Worm (Caenorhabditis elegans) whole organism, late embryonic: ENCODE measurements around the gene nhr-121.

Source experiments
- C08G9.2 ChIP-seq: sonication (generic microtip); optimal IDR thresholded peaks from 2 replicates; lab custom pipeline; 2016; ENCODE audit warnings: mild to moderate bottlenecking, missing genetic modification characterization, moderate library complexity, missing compliant biosample characterization
- C38D4.7 ChIP-seq: fragments of 200-800 bp; sonication (Bioruptor generic); optimal IDR thresholded peaks from 2 replicates; lab custom pipeline; 2018; ENCODE audit warnings: mild to moderate bottlenecking, missing genetic modification characterization, moderate library complexity, missing compliant biosample characterization
- F13H6.1 ChIP-seq: sonication (generic microtip); optimal IDR thresholded peaks from 2 replicates; lab custom pipeline; 2016; ENCODE audit warnings: missing genetic modification characterization, missing compliant biosample characterization
- K02D7.2 ChIP-seq: sonication (generic microtip); optimal IDR thresholded peaks from 2 replicates; lab custom pipeline; 2017; ENCODE audit warnings: mild to moderate bottlenecking, missing genetic modification characterization, missing compliant biosample characterization
- ahr-1 ChIP-seq: sonication (generic microtip); optimal IDR thresholded peaks from 2 replicates; lab custom pipeline; 2016; ENCODE audit warnings: missing genetic modification characterization, missing compliant biosample characterization
- ceh-14 ChIP-seq: sonication (generic microtip); optimal IDR thresholded peaks from 2 replicates; lab custom pipeline; 2016; ENCODE audit warnings: missing genotype, missing genetic modification characterization, missing compliant biosample characterization
- ceh-18 ChIP-seq: sonication (generic microtip); optimal IDR thresholded peaks from 2 replicates; lab custom pipeline; 2016; ENCODE audit warnings: missing genetic modification characterization, missing compliant biosample characterization
- ceh-2 ChIP-seq: sonication (generic microtip); optimal IDR thresholded peaks from 2 replicates; lab custom pipeline; 2016; ENCODE audit warnings: missing genotype, missing genetic modification characterization, missing compliant biosample characterization
- ceh-24 ChIP-seq: sonication (generic microtip); optimal IDR thresholded peaks from 2 replicates; lab custom pipeline; 2016; ENCODE audit warnings: mild to moderate bottlenecking, missing genetic modification characterization, missing compliant biosample characterization
- ceh-30 ChIP-seq: fragments of 150-350 bp; optimal IDR thresholded peaks from 2 replicates; lab custom pipeline; 2014; ENCODE audit warnings: missing biosample characterization, missing genetic modification characterization
- ceh-31 ChIP-seq: sonication (generic microtip); optimal IDR thresholded peaks from 2 replicates; lab custom pipeline; 2016; ENCODE audit warnings: missing genetic modification characterization, missing compliant biosample characterization
- ceh-34 ChIP-seq: sonication (generic microtip); optimal IDR thresholded peaks from 2 replicates; lab custom pipeline; 2016; ENCODE audit warnings: mild to moderate bottlenecking, missing genetic modification characterization, missing compliant biosample characterization
- ceh-48 ChIP-seq: sonication (generic microtip); optimal IDR thresholded peaks from 2 replicates; lab custom pipeline; 2016; ENCODE audit warnings: missing genetic modification characterization, inconsistent platforms, missing compliant biosample characterization
- ceh-6 ChIP-seq: fragments of 200-800 bp; sonication (Bioruptor generic); optimal IDR thresholded peaks from 2 replicates; lab custom pipeline; 2018; ENCODE audit warnings: mild to moderate bottlenecking, missing genetic modification characterization, missing compliant biosample characterization
- ceh-9 ChIP-seq: sonication (generic microtip); optimal IDR thresholded peaks from 2 replicates; lab custom pipeline; 2016; ENCODE audit warnings: mild to moderate bottlenecking, missing genetic modification characterization, inconsistent platforms, missing compliant biosample characterization
- che-1 ChIP-seq: sonication (generic microtip); optimal IDR thresholded peaks from 2 replicates; lab custom pipeline; 2016; ENCODE audit warnings: mild to moderate bottlenecking, missing genetic modification characterization, missing compliant biosample characterization
- dmd-4 ChIP-seq: sonication (generic microtip); optimal IDR thresholded peaks from 2 replicates; lab custom pipeline; 2016; ENCODE audit warnings: borderline replicate concordance, missing genetic modification characterization, missing compliant biosample characterization
- dve-1 ChIP-seq: sonication (generic microtip); optimal IDR thresholded peaks from 2 replicates; lab custom pipeline; 2017; ENCODE audit warnings: antibody characterized with exemption, mild to moderate bottlenecking, missing genetic modification characterization, missing compliant biosample characterization
- elt-2 ChIP-seq: sonication (generic microtip); optimal IDR thresholded peaks from 2 replicates; lab custom pipeline; 2016; ENCODE audit warnings: missing genetic modification reagents, missing genetic modification characterization, missing compliant biosample characterization
- ets-4 ChIP-seq: sonication (generic microtip); optimal IDR thresholded peaks from 2 replicates; lab custom pipeline; 2016; ENCODE audit warnings: missing genetic modification characterization, missing compliant biosample characterization
- fkh-6 ChIP-seq: sonication (generic microtip); optimal IDR thresholded peaks from 2 replicates; lab custom pipeline; 2016; ENCODE audit warnings: missing genetic modification characterization, missing compliant biosample characterization
- gmeb-2 ChIP-seq: sonication (generic microtip); optimal IDR thresholded peaks from 2 replicates; lab custom pipeline; 2016; ENCODE audit warnings: missing genetic modification characterization, inconsistent platforms, missing compliant biosample characterization
- lim-6 ChIP-seq: sonication (generic microtip); optimal IDR thresholded peaks from 2 replicates; lab custom pipeline; 2016; ENCODE audit warnings: missing genetic modification characterization, missing compliant biosample characterization
- nfya-1 ChIP-seq: sonication (generic microtip); optimal IDR thresholded peaks from 2 replicates; lab custom pipeline; 2017; ENCODE audit warnings: missing genetic modification characterization, mild to moderate bottlenecking, missing compliant biosample characterization, antibody characterized with exemption, moderate library complexity
- nhr-232 ChIP-seq: sonication (generic microtip); optimal IDR thresholded peaks from 2 replicates; lab custom pipeline; 2016; ENCODE audit warnings: missing genetic modification characterization, missing compliant biosample characterization
- odd-2 ChIP-seq: sonication (generic microtip); optimal IDR thresholded peaks from 2 replicates; lab custom pipeline; 2017; ENCODE audit warnings: antibody characterized with exemption, mild to moderate bottlenecking, missing genetic modification characterization, missing compliant biosample characterization
- pha-2 ChIP-seq: sonication (generic microtip); optimal IDR thresholded peaks from 2 replicates; lab custom pipeline; 2017; ENCODE audit warnings: mild to moderate bottlenecking, missing genetic modification characterization, missing compliant biosample characterization
- ref-2 ChIP-seq: sonication (generic microtip); optimal IDR thresholded peaks from 2 replicates; lab custom pipeline; 2016; ENCODE audit warnings: missing genetic modification characterization, missing compliant biosample characterization
- rnt-1 ChIP-seq: sonication (generic microtip); optimal IDR thresholded peaks from 2 replicates; lab custom pipeline; 2016; ENCODE audit warnings: missing genetic modification characterization, missing compliant biosample characterization
- sox-2 ChIP-seq: fragments of 200-800 bp; sonication (Bioruptor generic); IDR thresholded peaks from 2 replicates; pipeline ENCODE4 v1.3.6; 2022; ENCODE audit warnings: missing genetic modification reagents, missing genetic modification characterization, missing compliant biosample characterization
- syd-9 ChIP-seq: sonication (generic microtip); optimal IDR thresholded peaks from 2 replicates; lab custom pipeline; 2016; ENCODE audit warnings: mild to moderate bottlenecking, missing genetic modification characterization, moderate library complexity, missing compliant biosample characterization
- unc-3 ChIP-seq, 2 experiments: fragments of 200-800 bp in 1 of 2; sonication (Bioruptor generic) in 1 of 2; sonication (generic microtip) in 1 of 2; conservative IDR thresholded peaks in 1 of 2; optimal IDR thresholded peaks in 1 of 2; 2 replicates each; pipeline versions ENCODE4 v1.3.6 to Lab custom; 2016 to 2022; ENCODE audit warnings: missing compliant biosample characterization in 2 of 2, missing genetic modification characterization in 2 of 2, missing genetic modification reagents in 1 of 2
- unc-42 ChIP-seq: sonication (generic microtip); optimal IDR thresholded peaks from 2 replicates; lab custom pipeline; 2016; ENCODE audit warnings: missing genotype, missing genetic modification characterization, missing compliant biosample characterization
- unc-55 ChIP-seq: sonication (generic microtip); optimal IDR thresholded peaks from 2 replicates; lab custom pipeline; 2017; ENCODE audit warnings: missing biosample characterization, missing genetic modification reagents, missing genetic modification characterization
- unc-86 ChIP-seq: sonication (generic microtip); optimal IDR thresholded peaks from 2 replicates; lab custom pipeline; 2016; ENCODE audit warnings: missing genetic modification characterization, missing compliant biosample characterization
- zip-5 ChIP-seq: sonication (generic microtip); optimal IDR thresholded peaks from 2 replicates; lab custom pipeline; 2016; ENCODE audit warnings: missing genetic modification characterization, missing compliant biosample characterization

The nhr-121 gene

DNA sequence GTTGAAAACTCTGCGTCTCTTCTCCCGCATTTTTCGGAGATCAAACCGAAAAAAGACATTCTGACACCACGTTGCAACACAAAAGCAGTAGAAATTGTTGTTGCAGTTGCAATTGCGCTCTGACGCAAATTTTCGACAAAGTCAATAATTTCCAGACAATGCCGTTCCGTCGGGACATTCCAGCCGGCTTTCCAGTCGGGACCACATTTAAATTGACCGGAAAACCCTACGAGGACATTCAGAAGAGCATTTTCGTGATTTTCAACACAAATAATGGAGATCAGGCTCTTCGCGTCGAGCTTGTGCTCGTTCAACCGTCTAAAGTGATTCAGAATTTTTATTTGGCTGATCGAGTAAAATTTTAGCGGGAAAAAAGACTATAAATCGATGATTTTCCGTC lies 35.6 kb downstream of the nhr-121 start:
- TF ChIP-seq pha-2 (tag; lab: Kevin White, UChicago) (no peak), gmeb-2 (tag; lab: Kevin White, UChicago) (no peak), unc-86 (tag; lab: Kevin White, UChicago) (no peak), C38D4.7 (GFP tag; lab: Kevin White, UChicago) (no peak), rnt-1 (tag; lab: Kevin White, UChicago) (no peak), ceh-30 (no peak), ceh-6 (GFP tag; lab: Kevin White, UChicago) (no peak), elt-2 (tag; lab: Kevin White, UChicago) (no peak), ets-4 (no peak), ceh-34 (tag; lab: Kevin White, UChicago) (no peak), ceh-24 (tag; lab: Kevin White, UChicago) (no peak), ceh-9 (no peak), che-1 (no peak), unc-42 (tag; lab: Kevin White, UChicago) (no peak), ceh-18 (tag; lab: Kevin White, UChicago) (no peak), dve-1 (tag; lab: Kevin White, UChicago) (no peak), lim-6 (tag; lab: Kevin White, UChicago) (no peak), F13H6.1 (tag; lab: Kevin White, UChicago) (no peak), sox-2 (GFP tag; lab: Robert Waterston, UW) (no peak), ceh-48 (tag; lab: Kevin White, UChicago) (no peak)

DNA sequence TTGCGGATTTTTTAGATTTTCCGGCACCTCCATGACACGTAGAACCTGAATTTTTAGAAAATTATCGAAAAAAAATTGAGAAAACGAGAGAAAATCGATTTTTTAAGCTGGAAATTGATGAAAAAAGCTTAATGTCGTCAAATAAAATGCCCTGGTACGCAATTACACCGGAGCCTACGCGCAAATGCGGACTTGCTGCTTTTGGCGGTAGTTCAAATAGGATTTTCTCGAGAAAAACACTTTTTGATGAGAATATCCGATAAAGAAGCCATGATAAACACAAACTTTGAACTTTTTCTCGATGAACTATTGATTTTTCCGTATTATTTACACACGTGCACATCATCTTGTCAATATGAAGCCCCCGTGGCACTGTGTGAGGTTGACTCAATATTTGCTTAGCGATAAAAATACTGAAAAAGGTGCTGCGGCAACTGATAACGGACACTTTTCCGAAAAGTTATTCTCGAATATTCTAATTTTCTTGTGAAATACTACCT lies 36.4 kb downstream of the nhr-121 start, which contains the start of the genes W04B5.5 and W04B5.3:
Gene W04B5.5 (minus strand): TSS at position 51 of the 500 bp plus-strand sequence.
Gene W04B5.3 (plus strand): TSS at position 356 of the 500 bp plus-strand sequence.
- TF ChIP-seq ahr-1 (tag; lab: Kevin White, UChicago) (no peak), ref-2 (no peak), pha-2 (tag; lab: Kevin White, UChicago) (no peak), ceh-31 (tag; lab: Kevin White, UChicago) (peak; percentile 13), nfya-1 (tag; lab: Kevin White, UChicago) (peak; percentile 57), elt-2 (tag; lab: Kevin White, UChicago) (peak; percentile 76), nhr-232 (tag; lab: Kevin White, UChicago) (no peak), odd-2 (tag; lab: Kevin White, UChicago) (no peak)
- TF ChIP-seq, all 69 proteins: peak for 3

DNA sequence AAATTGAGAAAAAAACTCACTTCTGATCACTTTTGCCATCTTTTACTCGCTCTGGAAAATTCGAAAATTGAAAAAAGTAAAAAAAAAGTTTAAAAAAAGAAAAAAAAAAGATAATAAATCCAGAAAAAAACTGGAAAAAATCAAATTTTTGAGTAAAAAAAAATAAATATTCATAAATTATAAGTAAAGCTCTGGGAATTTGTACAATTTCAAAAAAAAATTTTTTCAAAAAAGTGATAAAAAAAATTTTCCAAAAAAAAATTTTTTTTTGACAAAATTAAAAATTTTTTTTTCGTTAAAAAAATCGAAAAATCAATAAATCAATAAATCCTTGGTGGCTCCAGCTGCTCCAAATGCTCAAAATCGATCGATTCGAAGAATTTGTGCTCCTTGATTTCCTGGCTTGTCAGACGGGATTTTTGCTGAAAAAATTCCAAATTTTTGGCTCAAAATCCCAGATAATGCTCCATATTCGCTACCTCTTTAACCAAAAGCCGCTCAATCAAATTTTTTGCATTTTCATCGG lies 43.6 kb downstream of the nhr-121 start, which contains the start of gene mrpl-30:
Gene mrpl-30 (minus strand): TSS at position 51 of the 526 bp plus-strand sequence.
- TF ChIP-seq sox-2 (GFP tag; lab: Robert Waterston, UW): no peak
- no peak for TF ChIP-seq nfya-1 (tag; lab: Kevin White, UChicago)
- no peak for TF ChIP-seq unc-42 (tag; lab: Kevin White, UChicago)
- no peak for TF ChIP-seq C08G9.2
- no peak for TF ChIP-seq dve-1 (tag; lab: Kevin White, UChicago)
- no peak for TF ChIP-seq rnt-1 (tag; lab: Kevin White, UChicago)
- TF ChIP-seq, all 69 proteins: peak for 0

DNA sequence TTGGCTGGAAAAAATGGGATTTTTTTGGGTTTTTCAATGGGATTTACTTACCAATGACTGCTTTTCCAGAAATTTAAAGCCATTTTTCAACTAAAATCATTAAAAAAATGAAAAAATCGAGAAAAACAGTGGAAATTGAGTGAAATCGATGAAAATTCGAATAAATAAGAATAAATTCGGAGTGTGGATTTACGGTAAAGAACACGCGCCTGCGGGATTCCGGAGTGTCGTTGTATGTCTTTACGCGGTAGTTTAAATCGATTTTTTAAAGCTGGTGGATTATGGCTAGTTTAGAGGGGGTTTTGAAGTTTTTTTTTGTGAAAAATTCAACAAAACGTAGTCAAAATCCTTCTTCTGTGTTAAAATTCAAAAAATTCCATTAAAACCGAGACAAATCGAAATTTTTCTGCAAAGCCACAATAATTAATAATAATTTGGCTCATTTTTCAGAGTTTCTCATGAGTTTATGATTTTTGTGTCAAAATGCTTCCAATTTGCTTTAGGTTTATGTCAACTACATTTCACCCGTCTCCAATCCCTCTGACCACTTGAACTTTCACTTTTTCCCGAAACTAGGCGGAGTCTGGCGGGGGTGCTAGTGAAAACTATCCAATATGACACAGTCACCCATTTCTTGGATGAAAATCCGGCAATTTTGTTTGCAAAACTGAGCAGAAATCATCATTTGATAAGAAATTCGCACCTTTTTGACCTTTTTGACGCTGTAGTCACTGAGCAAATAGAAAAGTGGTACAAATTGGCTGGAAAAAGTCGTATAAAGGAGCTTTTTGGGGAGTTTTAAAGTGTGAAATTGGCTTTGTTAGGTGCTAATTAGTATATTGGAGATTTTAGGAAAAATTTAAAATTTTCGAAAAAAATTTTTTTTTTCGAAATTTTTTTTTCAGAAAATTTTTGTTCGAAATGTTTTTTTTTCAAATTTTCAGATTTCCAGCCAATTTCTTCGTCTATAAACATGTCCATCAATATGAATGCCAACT lies 53.2 kb downstream of the nhr-121 start, which contains the start of the genes cic-1 and strm-1:
Gene cic-1 (minus strand): TSS at position 96 of the 998 bp plus-strand sequence.
Gene strm-1 (plus strand): TSS at position 945 of the 998 bp plus-strand sequence.
- TF ChIP-seq unc-42 (tag; lab: Kevin White, UChicago): peak; percentile 13
- TF ChIP-seq ceh-24 (tag; lab: Kevin White, UChicago): no peak
- no peak for TF ChIP-seq sox-2 (GFP tag; lab: Robert Waterston, UW)
- TF ChIP-seq unc-3 (GFP tag; conservative IDR thresholded peaks at IDR 0.05; lab: Robert Waterston, UW): no peak
- no peak for TF ChIP-seq unc-3 (tag; optimal IDR thresholded peaks at IDR 0.05; lab: Kevin White, UChicago)
- TF ChIP-seq fkh-6: no peak
- no peak for TF ChIP-seq K02D7.2
- no peak for TF ChIP-seq ceh-30
- TF ChIP-seq nfya-1 (tag; lab: Kevin White, UChicago): peak; percentile 20
- no peak for TF ChIP-seq dmd-4 (tag; lab: Kevin White, UChicago)
- peak; percentile 62 for TF ChIP-seq ceh-48 (tag; lab: Kevin White, UChicago)
- no peak for TF ChIP-seq unc-86 (tag; lab: Kevin White, UChicago)
- no peak for TF ChIP-seq unc-55
- TF ChIP-seq zip-5 (tag; lab: Kevin White, UChicago): no peak
- TF ChIP-seq syd-9 (tag; lab: Kevin White, UChicago): no peak
- no peak for TF ChIP-seq ceh-14 (tag; lab: Kevin White, UChicago)
- TF ChIP-seq ceh-2 (tag; lab: Kevin White, UChicago): no peak
- TF ChIP-seq ahr-1 (tag; lab: Kevin White, UChicago): no peak
- TF ChIP-seq elt-2 (tag; lab: Kevin White, UChicago): no peak
- TF ChIP-seq odd-2 (tag; lab: Kevin White, UChicago): no peak
- TF ChIP-seq, all 69 proteins: peak for 3
